Fruit fly (Drosophila melanogaster) S2 (cell line): Measurements from ENCODE around the gene Pxd.

Source experiments
- CG8478 ChIP-seq: fragments of >200 bp; optimal IDR thresholded peaks from 2 replicates; lab custom pipeline; 2018
- CTCF ChIP-seq, 2 experiments: fragments of >200 bp; optimal IDR thresholded peaks; 2 replicates each; lab custom pipeline; 2018

Pxd gene

DNA sequence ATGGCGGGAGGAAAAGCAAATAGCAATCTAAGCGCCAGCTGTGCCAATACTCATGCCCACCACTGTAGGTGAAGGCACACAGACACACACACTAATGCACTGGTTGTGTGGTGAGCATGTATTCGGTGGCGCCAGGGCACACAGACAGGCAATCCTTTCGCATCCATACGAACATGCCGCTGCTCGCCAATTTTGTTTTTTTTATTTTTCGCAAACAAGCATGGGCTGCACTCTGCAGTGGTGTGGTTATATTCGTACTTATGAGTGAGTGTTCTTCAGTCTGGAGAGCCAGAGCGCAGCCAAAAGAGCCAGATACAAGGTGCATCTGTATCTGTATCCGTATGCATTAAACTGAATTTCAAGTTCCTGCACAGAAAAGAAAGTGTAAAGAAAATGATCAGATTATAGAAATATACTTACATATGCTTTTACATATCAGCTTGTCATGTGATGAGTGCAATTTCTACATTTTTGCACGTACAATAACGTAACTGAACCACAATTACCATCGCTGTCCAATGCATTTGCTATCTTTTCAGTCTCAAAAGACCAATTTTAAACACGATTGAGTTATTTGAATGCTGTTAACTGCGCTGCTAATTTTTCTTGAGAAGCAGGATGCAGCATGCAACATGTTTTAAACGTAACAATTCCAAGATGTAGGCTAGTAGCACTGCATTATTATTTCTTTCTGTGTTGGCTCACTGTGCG lies 44.9 kb downstream of the Pxd start:
- TF ChIP-seq CTCF (optimal IDR thresholded peaks at IDR 0.05; lab: Kevin White, UChicago) (no peak), CG8478 (lab: Kevin White, UChicago) (no peak)

DNA sequence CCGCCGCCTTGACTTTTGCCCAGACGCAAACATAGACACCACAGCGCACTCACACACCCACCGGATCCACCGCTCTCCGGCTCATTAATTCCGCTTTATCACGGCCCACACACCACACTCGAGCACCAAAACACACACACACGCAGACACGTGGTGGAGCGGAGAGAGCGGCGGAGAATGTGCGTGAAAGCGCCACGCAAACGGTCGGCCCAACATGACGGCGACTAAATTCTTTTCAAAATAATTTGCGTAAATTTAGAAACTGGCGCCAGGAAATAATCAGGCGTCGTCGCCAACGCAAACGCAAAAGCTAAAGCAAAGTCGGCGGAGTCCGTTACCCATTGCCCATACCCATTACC lies 45.4 kb downstream of the Pxd start:
- TF ChIP-seq CG8478 (lab: Kevin White, UChicago) (no peak), CTCF (optimal IDR thresholded peaks at IDR 0.05; lab: Kevin White, UChicago) (no peak)

DNA sequence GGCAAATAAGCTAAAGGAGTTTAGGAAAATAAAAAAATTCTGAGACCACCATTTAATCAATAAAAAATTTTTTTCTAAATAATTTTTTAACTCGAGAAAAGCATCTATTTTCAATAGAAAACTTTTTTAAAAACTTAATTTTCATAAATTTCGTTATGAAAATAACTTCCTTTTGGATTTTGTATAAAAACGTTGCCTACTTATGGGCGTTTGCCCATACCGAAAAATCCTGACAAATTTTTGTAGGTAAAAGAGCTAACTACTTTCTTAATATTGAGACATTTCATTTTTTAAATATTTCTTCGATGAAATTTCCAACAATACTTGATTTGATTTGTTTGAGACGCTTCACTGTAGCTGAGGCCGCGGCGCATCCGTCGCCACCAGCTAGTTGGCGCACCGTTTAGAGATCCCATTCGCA lies 45.9 kb downstream of the Pxd start:
- TF ChIP-seq CTCF (optimal IDR thresholded peaks at IDR 0.05; lab: Kevin White, UChicago) (no peak), CG8478 (lab: Kevin White, UChicago) (no peak)

DNA sequence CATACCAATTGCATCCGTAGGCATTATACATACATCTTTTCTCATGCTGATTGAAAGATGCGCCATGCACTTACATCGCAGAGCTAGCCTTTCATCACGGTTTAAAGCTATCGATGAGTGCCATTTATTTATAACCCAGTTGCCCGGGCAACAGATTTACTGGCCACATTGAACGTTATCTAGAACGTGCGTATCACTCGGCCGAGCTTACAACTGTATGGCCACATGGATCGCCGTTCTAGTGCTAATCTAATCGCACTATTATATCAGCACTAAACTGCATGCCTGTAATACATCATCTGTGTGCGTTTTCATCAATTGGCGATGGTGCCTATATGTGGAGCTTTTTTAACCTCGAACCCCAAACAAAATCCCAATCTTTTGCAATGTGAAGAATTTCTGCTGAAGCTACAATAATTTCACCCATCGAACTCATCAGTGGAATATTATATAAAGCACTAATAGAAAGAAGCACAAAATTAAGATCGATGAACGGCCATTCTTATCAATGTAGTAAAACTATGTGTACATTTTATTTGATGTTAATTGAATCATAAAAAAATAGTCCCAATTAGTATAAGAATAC lies 46.5 kb downstream of the Pxd start:
- no peak for TF ChIP-seq CG8478 (lab: Kevin White, UChicago)
- TF ChIP-seq CTCF (optimal IDR thresholded peaks at IDR 0.05; lab: Kevin White, UChicago): no peak

DNA sequence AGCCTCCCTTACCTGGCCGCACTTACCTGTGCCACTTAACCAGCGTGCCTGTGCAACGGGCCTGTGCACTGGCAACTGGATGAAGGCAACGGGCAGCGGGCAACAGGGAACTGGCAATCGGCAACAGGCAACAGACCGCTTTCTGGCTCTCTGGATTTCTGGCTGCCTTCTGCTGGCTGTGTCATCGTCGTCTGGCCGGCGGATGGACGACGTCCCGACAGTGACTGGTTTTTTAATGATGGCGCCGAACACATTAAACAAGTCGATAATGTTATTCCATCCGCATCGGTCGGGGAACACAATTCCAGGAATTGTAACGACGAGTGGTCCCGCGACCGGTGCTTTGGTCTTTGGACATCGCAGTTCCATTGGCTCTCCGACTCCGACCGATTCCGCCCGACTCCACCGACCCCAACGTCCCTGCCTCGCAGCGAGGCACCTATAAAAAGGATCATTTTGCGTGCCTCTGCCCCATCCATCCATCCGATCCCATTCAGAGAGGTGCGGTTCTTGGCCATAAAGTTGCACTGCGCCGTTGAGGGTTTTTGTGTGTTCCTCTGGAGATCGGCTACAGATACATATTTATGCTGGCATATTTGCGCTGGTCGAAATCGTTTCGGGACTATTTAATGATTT lies 47.5 kb downstream of the Pxd start:
- TF ChIP-seq CTCF (optimal IDR thresholded peaks at IDR 0.05; lab: Kevin White, UChicago): no peak
- no peak for TF ChIP-seq CG8478 (lab: Kevin White, UChicago)

dm6 chr3R:17062705-17063104 lies 48.3 kb downstream of the Pxd start:
- TF ChIP-seq CG8478 (lab: Kevin White, UChicago) (no peak), CTCF (optimal IDR thresholded peaks at IDR 0.05; lab: Kevin White, UChicago) (no peak)

dm6 chr3R:17063763-17064162 lies 49.4 kb downstream of the Pxd start:
- TF ChIP-seq CTCF (optimal IDR thresholded peaks at IDR 0.05; lab: Kevin White, UChicago): no peak
- no peak for TF ChIP-seq CG8478 (lab: Kevin White, UChicago)

- TF ChIP-seq CG8478 (lab: Kevin White, UChicago) (no peak), CTCF (optimal IDR thresholded peaks at IDR 0.05; lab: Kevin White, UChicago) (no peak)
Measured at dm6 chr3R:17065018-17065784, 50.8 kb downstream of the Pxd start.

DNA sequence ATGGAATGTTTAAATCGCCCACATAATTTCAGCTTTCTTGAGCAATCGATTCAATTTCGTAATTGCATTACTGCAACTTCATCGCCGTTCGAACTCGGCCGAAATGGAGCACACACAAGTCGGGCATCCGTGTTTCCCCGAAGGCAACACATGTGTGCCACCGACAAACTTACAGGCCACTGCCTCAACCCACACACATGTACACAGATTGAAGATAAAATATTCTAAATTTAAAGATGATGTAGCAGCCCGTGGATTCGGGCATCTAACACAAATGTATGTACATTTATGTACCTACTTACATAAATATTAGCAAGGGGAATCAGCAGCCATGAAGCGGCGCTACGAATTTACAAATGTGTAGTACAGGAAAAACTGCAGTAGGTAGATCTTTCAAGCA lies 51.7 kb downstream of the Pxd start:
- no peak for TF ChIP-seq CTCF (optimal IDR thresholded peaks at IDR 0.05; lab: Kevin White, UChicago)
- no peak for TF ChIP-seq CG8478 (lab: Kevin White, UChicago)

dm6 chr3R:17066828-17067430 lies 52.6 kb downstream of the Pxd start:
- TF ChIP-seq CTCF (optimal IDR thresholded peaks at IDR 0.05; lab: Kevin White, UChicago): no peak
- TF ChIP-seq CG8478 (lab: Kevin White, UChicago): no peak

DNA sequence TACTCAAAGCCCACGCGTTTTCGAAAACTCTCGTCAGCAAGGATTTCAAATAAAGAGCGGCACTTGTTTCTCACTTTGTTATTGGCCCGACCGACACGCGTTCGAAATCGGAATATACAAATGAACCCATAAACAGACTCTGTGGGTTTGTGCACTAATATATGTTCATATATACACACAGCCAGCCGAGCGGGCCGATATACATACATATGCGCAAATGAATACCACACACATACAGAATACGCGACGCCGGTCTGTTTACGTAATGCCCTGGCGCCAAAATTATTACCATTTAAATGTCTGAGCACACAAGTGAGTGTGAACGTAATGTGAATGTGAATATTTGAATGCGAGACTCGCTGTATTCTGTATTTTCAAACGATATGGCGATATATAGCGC lies 53.3 kb downstream of the Pxd start:
- TF ChIP-seq CG8478 (lab: Kevin White, UChicago) (no peak), CTCF (optimal IDR thresholded peaks at IDR 0.05; lab: Kevin White, UChicago) (no peak)

- TF ChIP-seq CG8478 (lab: Kevin White, UChicago) (no peak), CTCF (optimal IDR thresholded peaks at IDR 0.05; lab: Kevin White, UChicago) (peak; percentile 14 to 34)
Measured at dm6 chr3R:17072526-17073114, 58.2 kb downstream of the Pxd start, which contains the start of the genes Ns1 and mRpS11. Gene Ns1, minus strand, starts transcription at chr3R:17072675. Gene mRpS11, plus strand, starts transcription at chr3R:17072732.
